Worm (Caenorhabditis elegans) whole organism, L4 larva: ENCODE measurements around the gene gcy-3.

Experiments used
- F37D6.2 ChIP-seq: sonication (generic microtip); optimal IDR thresholded peaks from 2 replicates; lab custom pipeline; 2016; ENCODE audit warnings: mild to moderate bottlenecking, missing genetic modification characterization, missing compliant biosample characterization
- F49E8.2 ChIP-seq: sonication (generic microtip); optimal IDR thresholded peaks from 2 replicates; lab custom pipeline; 2016; ENCODE audit warnings: missing compliant biosample characterization, mild to moderate bottlenecking, missing genetic modification characterization, borderline replicate concordance
- T20F7.1 ChIP-seq: fragments of 200-800 bp; sonication (Bioruptor generic); optimal IDR thresholded peaks from 2 replicates; lab custom pipeline; 2018; ENCODE audit warnings: mild to moderate bottlenecking, missing genetic modification characterization, missing compliant biosample characterization
- daf-16 ChIP-seq, 3 experiments: sonication (generic microtip); optimal IDR thresholded peaks; 2 replicates each; lab custom pipeline; 2016 to 2017; ENCODE audit warnings: missing genetic modification characterization in 3 of 3, missing genetic modification reagents in 3 of 3, mild to moderate bottlenecking in 2 of 3, missing compliant biosample characterization in 2 of 3, missing biosample characterization in 1 of 3, moderate library complexity in 1 of 3
- hlh-30 ChIP-seq: sonication (generic microtip); optimal IDR thresholded peaks from 2 replicates; lab custom pipeline; 2017; ENCODE audit warnings: antibody characterized with exemption, mild to moderate bottlenecking, missing genetic modification characterization, missing compliant biosample characterization; ENCODE audit not compliant: insufficient read depth
- lin-39 ChIP-seq: fragments of 150-350 bp; optimal IDR thresholded peaks from 2 replicates; lab custom pipeline; 2014; ENCODE audit warnings: missing biosample characterization, missing genetic modification reagents, missing genetic modification characterization
- lir-3 ChIP-seq: sonication (generic microtip); optimal IDR thresholded peaks from 2 replicates; lab custom pipeline; 2016; ENCODE audit warnings: mild to moderate bottlenecking, missing genetic modification characterization, missing compliant biosample characterization
- nhr-28 ChIP-seq: fragments of 150-350 bp; optimal IDR thresholded peaks from 2 replicates; lab custom pipeline; 2014; ENCODE audit warnings: missing biosample characterization, missing genetic modification characterization

- TF ChIP-seq lir-3 = no peak
- TF ChIP-seq F49E8.2 = no peak
- peak; percentile 92 for TF ChIP-seq hlh-30 (tag; lab: Kevin White, UChicago)
- no peak for TF ChIP-seq lin-39
- peak; percentile 78 for TF ChIP-seq nhr-28 (tag; lab: Kevin White, UChicago)
- no peak for TF ChIP-seq T20F7.1 (GFP tag; lab: Kevin White, UChicago)
- peak in 1 of 2 experiments; percentile 4 for TF ChIP-seq daf-16 (GFP tag; optimal IDR thresholded peaks at IDR 0.05; lab: Kevin White, UChicago)
- TF ChIP-seq daf-16 (tag; optimal IDR thresholded peaks at IDR 0.05; lab: Kevin White, UChicago) = peak; percentile 66
- TF ChIP-seq F37D6.2 (tag; lab: Kevin White, UChicago) = no peak
These were observed 19.6 kb downstream of the gcy-3 start, which contains the start of gene T19H5.4 for ce11 chrII:9487337-9487950.
